Worm (Caenorhabditis elegans) whole organism, early embryonic: ENCODE data around the gene C10C6.7.

Source experiments
- B0310.2 ChIP-seq: sonication (generic microtip); optimal IDR thresholded peaks from 2 replicates; lab custom pipeline; 2016; ENCODE audit warnings: mild to moderate bottlenecking, missing genetic modification characterization, missing compliant biosample characterization
- F13C5.2 ChIP-seq: sonication (generic microtip); optimal IDR thresholded peaks from 2 replicates; lab custom pipeline; 2017; ENCODE audit warnings: mild to moderate bottlenecking, missing genetic modification characterization, inconsistent platforms, missing compliant biosample characterization
- aly-1 ChIP-seq: sonication (generic microtip); optimal IDR thresholded peaks from 2 replicates; lab custom pipeline; 2016; ENCODE audit warnings: missing genetic modification characterization, missing compliant biosample characterization
- ama-1 ChIP-seq: fragments of 150-350 bp; optimal IDR thresholded peaks from 2 replicates; lab custom pipeline; 2014
- ceh-13 ChIP-seq: fragments of 200-800 bp; sonication (Bioruptor generic); optimal IDR thresholded peaks from 2 replicates; lab custom pipeline; 2018; ENCODE audit warnings: mild to moderate bottlenecking, missing genetic modification characterization, missing compliant biosample characterization
- ceh-36 ChIP-seq: sonication (generic microtip); optimal IDR thresholded peaks from 2 replicates; lab custom pipeline; 2016; ENCODE audit warnings: missing genetic modification characterization, inconsistent platforms, missing compliant biosample characterization
- ets-7 ChIP-seq: sonication (generic microtip); optimal IDR thresholded peaks from 2 replicates; lab custom pipeline; 2016; ENCODE audit warnings: missing genotype, missing genetic modification characterization, missing compliant biosample characterization
- flt-1 ChIP-seq: fragments of 200-800 bp; sonication (Bioruptor generic); IDR thresholded peaks from 2 replicates; pipeline ENCODE4 v1.3.6; 2022; ENCODE audit warnings: missing genetic modification characterization, missing compliant biosample characterization
- hmbx-1 ChIP-seq: sonication (generic microtip); optimal IDR thresholded peaks from 2 replicates; lab custom pipeline; 2016; ENCODE audit warnings: mild to moderate bottlenecking, missing genetic modification characterization, missing compliant biosample characterization
- hmg-4 ChIP-seq: fragments of 200-800 bp; sonication (Bioruptor generic); optimal IDR thresholded peaks from 2 replicates; lab custom pipeline; 2018; ENCODE audit warnings: mild to moderate bottlenecking, missing genetic modification characterization, missing compliant biosample characterization
- hnd-1 ChIP-seq: sonication (generic microtip); optimal IDR thresholded peaks from 2 replicates; lab custom pipeline; 2016; ENCODE audit warnings: missing genetic modification characterization, missing compliant biosample characterization
- pes-1 ChIP-seq: fragments of 200-800 bp; sonication (Bioruptor generic); IDR thresholded peaks from 2 replicates; pipeline ENCODE4 v1.3.6; 2022; ENCODE audit warnings: missing genetic modification reagents, missing genetic modification characterization, missing compliant biosample characterization
- scrt-1 ChIP-seq: fragments of 200-800 bp; sonication (Bioruptor generic); IDR thresholded peaks from 2 replicates; pipeline ENCODE4 v1.3.6; 2022; ENCODE audit warnings: missing genetic modification characterization, missing compliant biosample characterization
- sea-1 ChIP-seq: fragments of 200-800 bp; sonication (Bioruptor generic); conservative IDR thresholded peaks from 2 replicates; pipeline ENCODE4 v1.3.6; 2022; ENCODE audit warnings: missing genetic modification characterization, missing compliant biosample characterization
- tbx-11 ChIP-seq: fragments of 200-800 bp; sonication (Bioruptor generic); IDR thresholded peaks from 2 replicates; pipeline ENCODE4 v1.3.6; 2022; ENCODE audit warnings: missing genetic modification characterization, missing compliant biosample characterization
- tbx-37 ChIP-seq: fragments of 200-800 bp; sonication (Bioruptor generic); conservative IDR thresholded peaks from 2 replicates; pipeline ENCODE4 v1.3.6; 2022; ENCODE audit warnings: missing genetic modification reagents, missing genetic modification characterization, missing compliant biosample characterization
- tra-4 ChIP-seq: sonication (generic microtip); optimal IDR thresholded peaks from 2 replicates; lab custom pipeline; 2017; ENCODE audit warnings: missing genetic modification characterization, missing compliant biosample characterization

C10C6.7 gene

ce11 chrIV:11435761-11436160 lies 31.6 kb downstream of the C10C6.7 start:
- no peak for TF ChIP-seq ets-7 (tag; lab: Kevin White, UChicago)
- TF ChIP-seq scrt-1 (GFP tag; lab: Robert Waterston, UW): no peak
- TF ChIP-seq hnd-1 (tag; lab: Kevin White, UChicago): no peak
- TF ChIP-seq flt-1 (GFP tag; lab: Robert Waterston, UW): no peak
- TF ChIP-seq ceh-13 (GFP tag; lab: Kevin White, UChicago): no peak
- TF ChIP-seq hmg-4 (GFP tag; lab: Kevin White, UChicago): no peak
- TF ChIP-seq F13C5.2: no peak
- no peak for TF ChIP-seq B0310.2 (tag; lab: Kevin White, UChicago)
- TF ChIP-seq pes-1 (GFP tag; lab: Robert Waterston, UW): no peak
- no peak for TF ChIP-seq tbx-37 (GFP tag; lab: Robert Waterston, UW)
- TF ChIP-seq tbx-11 (GFP tag; lab: Robert Waterston, UW): no peak
- TF ChIP-seq ama-1 (lab: Kevin White, UChicago): no peak
- TF ChIP-seq sea-1 (GFP tag; lab: Robert Waterston, UW): no peak
- no peak for TF ChIP-seq aly-1 (tag; lab: Kevin White, UChicago)
- no peak for TF ChIP-seq ceh-36 (tag; lab: Kevin White, UChicago)
- TF ChIP-seq tra-4 (tag; lab: Kevin White, UChicago): no peak

- TF ChIP-seq pes-1 (GFP tag; lab: Robert Waterston, UW): no peak
- TF ChIP-seq scrt-1 (GFP tag; lab: Robert Waterston, UW): no peak
- no peak for TF ChIP-seq ceh-36 (tag; lab: Kevin White, UChicago)
- no peak for TF ChIP-seq hnd-1 (tag; lab: Kevin White, UChicago)
- TF ChIP-seq flt-1 (GFP tag; lab: Robert Waterston, UW): no peak
- TF ChIP-seq sea-1 (GFP tag; lab: Robert Waterston, UW): no peak
- no peak for TF ChIP-seq ets-7 (tag; lab: Kevin White, UChicago)
These were observed 32.7 kb downstream of the C10C6.7 start for ce11 chrIV:11434575-11434974.

- TF ChIP-seq pes-1 (GFP tag; lab: Robert Waterston, UW): no peak
- no peak for TF ChIP-seq tra-4 (tag; lab: Kevin White, UChicago)
- TF ChIP-seq ets-7 (tag; lab: Kevin White, UChicago): no peak
- no peak for TF ChIP-seq ceh-13 (GFP tag; lab: Kevin White, UChicago)
- TF ChIP-seq tbx-37 (GFP tag; lab: Robert Waterston, UW): no peak
- TF ChIP-seq hnd-1 (tag; lab: Kevin White, UChicago): no peak
- TF ChIP-seq flt-1 (GFP tag; lab: Robert Waterston, UW): no peak
- TF ChIP-seq hmg-4 (GFP tag; lab: Kevin White, UChicago): no peak
- no peak for TF ChIP-seq scrt-1 (GFP tag; lab: Robert Waterston, UW)
- TF ChIP-seq tbx-11 (GFP tag; lab: Robert Waterston, UW): no peak
- TF ChIP-seq hmbx-1 (tag; lab: Kevin White, UChicago): no peak
- no peak for TF ChIP-seq B0310.2 (tag; lab: Kevin White, UChicago)
- no peak for TF ChIP-seq F13C5.2
- TF ChIP-seq ceh-36 (tag; lab: Kevin White, UChicago): no peak
- TF ChIP-seq ama-1 (lab: Kevin White, UChicago): no peak
- TF ChIP-seq aly-1 (tag; lab: Kevin White, UChicago): no peak
- no peak for TF ChIP-seq sea-1 (GFP tag; lab: Robert Waterston, UW)
These were observed 33.6 kb downstream of the C10C6.7 start for ce11 chrIV:11433709-11434108.

ce11 chrIV:11431448-11431847 lies 35.9 kb downstream of the C10C6.7 start:
- TF ChIP-seq tra-4 (tag; lab: Kevin White, UChicago): no peak
- TF ChIP-seq hmbx-1 (tag; lab: Kevin White, UChicago): no peak
- TF ChIP-seq tbx-11 (GFP tag; lab: Robert Waterston, UW): no peak
- no peak for TF ChIP-seq F13C5.2
- no peak for TF ChIP-seq tbx-37 (GFP tag; lab: Robert Waterston, UW)
- TF ChIP-seq pes-1 (GFP tag; lab: Robert Waterston, UW): no peak
- TF ChIP-seq scrt-1 (GFP tag; lab: Robert Waterston, UW): no peak
- no peak for TF ChIP-seq hnd-1 (tag; lab: Kevin White, UChicago)
- no peak for TF ChIP-seq flt-1 (GFP tag; lab: Robert Waterston, UW)
- no peak for TF ChIP-seq B0310.2 (tag; lab: Kevin White, UChicago)
- TF ChIP-seq aly-1 (tag; lab: Kevin White, UChicago): no peak
- TF ChIP-seq ets-7 (tag; lab: Kevin White, UChicago): no peak
- TF ChIP-seq ceh-13 (GFP tag; lab: Kevin White, UChicago): no peak

DNA sequence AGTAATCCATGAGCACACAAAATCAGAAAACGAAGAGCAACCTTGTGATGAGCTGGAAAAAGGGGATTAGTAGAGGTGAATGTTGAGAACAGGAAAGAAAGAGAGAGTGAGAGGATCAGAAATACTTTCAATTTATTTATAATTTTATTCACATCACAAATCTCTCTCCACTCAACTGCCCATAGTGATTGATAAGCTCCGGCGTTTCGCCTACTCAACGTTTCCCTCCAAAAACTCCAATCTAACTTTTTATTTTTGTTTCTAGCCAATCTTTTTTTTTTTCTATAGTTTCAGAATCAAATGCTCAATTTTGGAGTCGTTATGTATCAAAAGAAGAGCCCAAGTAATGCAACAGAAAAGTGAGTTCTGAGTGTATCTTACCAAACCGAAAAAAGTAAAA lies 41.9 kb downstream of the C10C6.7 start, which contains the start of gene kin-4:
TSS of gene kin-4 (plus strand) at position 301 of the 400 bp plus-strand sequence.
- TF ChIP-seq hmbx-1 (tag; lab: Kevin White, UChicago) (no peak), tbx-37 (GFP tag; lab: Robert Waterston, UW) (no peak), sea-1 (GFP tag; lab: Robert Waterston, UW) (no peak), tbx-11 (GFP tag; lab: Robert Waterston, UW) (no peak), ama-1 (lab: Kevin White, UChicago) (no peak), ceh-36 (tag; lab: Kevin White, UChicago) (no peak), B0310.2 (tag; lab: Kevin White, UChicago) (no peak), ceh-13 (GFP tag; lab: Kevin White, UChicago) (no peak), scrt-1 (GFP tag; lab: Robert Waterston, UW) (no peak)

- TF ChIP-seq aly-1 (tag; lab: Kevin White, UChicago) (no peak), hnd-1 (tag; lab: Kevin White, UChicago) (no peak), ceh-36 (tag; lab: Kevin White, UChicago) (no peak), ama-1 (lab: Kevin White, UChicago) (no peak), B0310.2 (tag; lab: Kevin White, UChicago) (no peak)
These were observed 42.5 kb downstream of the C10C6.7 start, which contains the start of gene F22B3.8 for ce11 chrIV:11424830-11425229. Gene F22B3.8, minus strand, starts transcription at chrIV:11424930.

ce11 chrIV:11421696-11422095 lies 45.6 kb downstream of the C10C6.7 start, which contains the start of gene F22B3.7:
Gene F22B3.7, minus strand, starts transcription at chrIV:11421796.
- TF ChIP-seq aly-1 (tag; lab: Kevin White, UChicago): no peak
